Fruit fly (Drosophila melanogaster) Kc167 (cell line): ENCODE results near the gene Ubr3.

Experiments
- Myc ChIP-seq: fragments of >200 bp; optimal IDR thresholded peaks from 2 replicates; lab custom pipeline; 2017; ENCODE audit warnings: missing external identifiers
- Sin3A ChIP-seq: fragments of >200 bp; optimal IDR thresholded peaks from 2 replicates; lab custom pipeline; 2018; ENCODE audit warnings: missing external identifiers
- h ChIP-seq: fragments of >200 bp; optimal IDR thresholded peaks from 3 replicates; lab custom pipeline; 2018; ENCODE audit warnings: missing external identifiers
- insv ChIP-seq: fragments of >200 bp; optimal IDR thresholded peaks from 3 replicates; lab custom pipeline; 2018; ENCODE audit warnings: missing external identifiers
- psq ChIP-seq: fragments of >200 bp; optimal IDR thresholded peaks from 2 replicates; lab custom pipeline; 2017; ENCODE audit warnings: missing external identifiers
- ttk ChIP-seq: sonication (Bioruptor generic); optimal IDR thresholded peaks from 2 replicates; lab custom pipeline; 2017; ENCODE audit warnings: missing external identifiers

Gene Ubr3

DNA sequence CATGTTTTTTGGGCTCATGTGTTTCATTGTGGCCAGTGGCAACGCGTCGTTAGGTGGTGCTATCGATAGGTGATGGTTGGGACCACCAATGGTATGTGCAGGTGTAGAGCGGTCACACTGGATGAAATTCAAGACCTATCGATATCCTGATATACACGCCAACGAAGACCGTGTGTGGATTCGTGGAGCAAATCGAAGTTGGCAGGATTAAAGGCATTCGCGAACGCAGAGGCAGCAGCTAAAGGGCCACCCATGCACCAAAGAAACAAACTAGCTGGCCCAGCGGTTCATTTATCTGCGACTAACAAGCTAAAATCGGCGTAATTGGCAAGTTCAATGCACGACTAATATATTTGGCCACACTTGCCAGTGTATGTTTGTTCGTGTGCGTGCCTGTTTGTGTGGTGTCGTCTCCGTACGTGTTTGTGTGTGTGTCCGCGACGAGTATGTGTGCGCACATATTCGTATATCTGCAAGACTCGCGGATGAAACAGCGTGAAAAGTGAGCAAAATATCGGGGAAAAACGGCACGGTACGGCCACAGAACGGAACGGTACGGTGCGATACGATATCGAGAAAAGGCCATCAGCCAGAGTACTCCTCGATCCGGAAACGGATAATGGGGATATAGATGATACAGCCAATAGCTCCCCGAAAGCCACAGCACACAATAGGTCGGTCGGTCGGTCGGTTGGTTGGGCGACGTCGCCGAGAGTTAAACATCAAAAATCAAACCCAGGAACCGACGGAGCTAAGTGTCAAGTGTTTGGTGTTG lies at the start of gene Ubr3:
Gene Ubr3 (plus strand): TSS at position 99 of the 775 bp plus-strand sequence.
- TF ChIP-seq Myc (no peak), Sin3A (no peak), h (lab: Kevin White, UChicago) (no peak), psq (lab: Kevin White, UChicago) (no peak), ttk (lab: Kevin White, UChicago) (no peak), insv (no peak)

DNA sequence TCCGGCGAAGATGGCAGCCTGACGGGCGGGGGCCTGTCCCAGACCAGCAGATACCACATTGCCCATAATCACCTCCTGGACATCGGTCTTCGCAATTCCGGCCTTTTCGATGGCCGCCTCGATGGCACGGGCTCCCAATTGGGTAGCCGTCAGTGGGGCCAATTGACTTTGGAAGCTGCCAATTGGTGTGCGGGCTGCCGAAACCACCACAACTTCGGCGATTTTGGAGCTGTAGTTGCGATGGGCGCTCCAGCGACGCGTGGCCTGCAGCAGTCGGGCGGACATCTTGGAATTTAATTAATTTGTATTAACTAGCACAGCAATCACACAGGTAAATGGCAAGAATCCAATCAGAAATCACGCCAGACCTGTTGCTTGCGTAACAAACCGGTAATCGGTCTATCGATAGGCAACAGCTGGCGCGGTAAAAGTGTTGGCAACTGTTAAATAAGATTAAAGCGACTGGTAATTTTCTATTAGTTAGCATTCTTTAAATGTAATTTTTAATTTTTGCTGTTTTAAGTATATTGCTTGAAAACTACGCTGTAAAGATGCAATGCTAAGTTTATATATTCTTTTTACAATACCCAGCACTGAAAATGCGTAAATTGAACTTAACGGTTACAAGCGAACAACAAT lies 47.2 kb upstream of the Ubr3 start, which contains the start of gene Acat1:
Gene Acat1 (minus strand): TSS at position 400 of the 639 bp plus-strand sequence.
- TF ChIP-seq h (lab: Kevin White, UChicago) = no peak
- TF ChIP-seq Myc = no peak
- no peak for TF ChIP-seq psq (lab: Kevin White, UChicago)
- TF ChIP-seq ttk (lab: Kevin White, UChicago) = no peak
- TF ChIP-seq Sin3A = no peak
- no peak for TF ChIP-seq insv

DNA sequence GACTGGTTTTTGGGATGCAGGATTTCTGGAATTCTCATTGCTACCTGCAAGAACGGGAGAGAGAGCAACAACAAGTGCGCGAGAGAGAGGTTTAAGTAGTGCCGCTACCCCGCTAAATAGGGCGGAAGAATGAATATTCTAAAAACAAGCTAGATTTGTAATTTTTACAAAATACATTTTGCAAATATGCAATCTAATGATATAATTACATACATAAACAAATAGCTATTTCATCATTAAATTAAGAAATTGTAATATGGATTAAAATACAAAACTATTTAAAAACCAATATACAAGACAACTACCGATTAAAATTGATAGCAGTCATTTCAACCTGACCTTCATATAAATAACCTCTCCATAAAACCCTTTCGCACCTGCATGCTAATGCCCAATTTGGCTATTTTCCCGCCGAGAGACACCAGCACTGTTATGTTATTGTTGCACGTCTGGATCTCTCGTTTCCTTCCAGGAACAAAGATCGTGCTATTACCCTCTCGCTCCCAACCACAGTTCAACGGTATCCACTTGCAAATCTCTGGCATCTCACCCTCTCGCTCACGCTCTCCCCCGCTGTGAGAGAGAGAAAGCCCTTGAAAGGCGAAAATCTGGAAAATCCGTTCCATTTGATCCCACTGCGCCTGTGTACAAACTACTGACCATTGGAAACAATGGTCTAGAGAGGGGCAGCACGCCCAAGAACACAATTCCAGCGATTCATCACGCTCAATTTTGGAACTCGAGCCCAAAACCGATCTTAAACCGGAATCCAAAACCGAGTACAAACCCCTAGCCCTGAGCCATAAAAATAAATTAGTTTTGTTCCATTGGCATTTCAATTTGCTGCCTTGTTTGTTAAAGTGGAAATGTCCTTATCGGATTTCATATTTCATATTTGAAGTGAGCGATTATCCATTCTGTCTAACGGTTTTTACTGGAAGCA lies 43.8 kb upstream of the Ubr3 start, which contains the start of gene Nek2:
Gene Nek2 (minus strand): TSS at position 51 of the 943 bp plus-strand sequence.
- TF ChIP-seq Myc (no peak), h (lab: Kevin White, UChicago) (no peak), insv (no peak), Sin3A (no peak), psq (lab: Kevin White, UChicago) (no peak), ttk (lab: Kevin White, UChicago) (no peak)

dm6 chrX:7892539-7892899 lies 43.2 kb upstream of the Ubr3 start:
- TF ChIP-seq ttk (lab: Kevin White, UChicago) (no peak), Myc (no peak), h (lab: Kevin White, UChicago) (no peak), Sin3A (no peak), psq (lab: Kevin White, UChicago) (no peak), insv (no peak)

DNA sequence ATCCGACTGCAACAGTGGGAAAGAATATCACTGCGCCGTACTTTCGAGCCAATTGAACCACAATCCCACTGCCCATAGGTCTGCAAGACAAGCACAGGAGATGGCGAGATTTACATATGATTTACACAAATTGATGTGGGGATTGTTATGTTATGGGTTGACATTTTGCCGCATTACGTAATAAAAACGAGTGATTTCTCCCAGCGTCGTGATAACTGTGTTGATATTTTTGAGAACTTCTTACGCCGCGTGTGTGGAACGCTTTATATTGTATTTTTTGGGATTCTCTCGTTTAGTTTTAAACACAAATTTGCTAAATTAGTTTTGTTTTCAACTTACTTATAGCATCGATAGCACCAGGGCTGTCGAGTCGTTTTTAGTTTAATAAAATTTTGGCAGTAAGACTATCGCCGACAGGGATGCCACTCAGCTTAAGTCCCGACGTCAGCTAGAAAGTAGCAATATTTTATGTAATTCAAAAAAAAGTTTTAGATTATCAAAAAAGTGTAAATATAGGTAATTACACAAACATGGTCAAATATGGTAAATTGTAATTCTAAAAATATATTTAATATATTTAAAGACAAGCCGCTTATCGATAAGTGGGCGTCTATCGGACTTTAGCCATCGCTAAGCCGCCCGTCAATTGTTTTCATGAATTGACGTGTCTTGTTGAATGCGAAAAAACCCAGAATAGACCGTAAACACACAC lies 42.1 kb upstream of the Ubr3 start, which contains the start of the genes CG45089, ND-MNLL and p115:
Gene CG45089 (minus strand): TSS at position 388 of the 712 bp plus-strand sequence.
Gene ND-MNLL (minus strand): TSS at position 388 of the 712 bp plus-strand sequence.
Gene p115 (plus strand): TSS at position 621 of the 712 bp plus-strand sequence.
- TF ChIP-seq insv = no peak
- TF ChIP-seq psq (lab: Kevin White, UChicago) = no peak
- no peak for TF ChIP-seq ttk (lab: Kevin White, UChicago)
- no peak for TF ChIP-seq h (lab: Kevin White, UChicago)
- TF ChIP-seq Sin3A = no peak
- no peak for TF ChIP-seq Myc

DNA sequence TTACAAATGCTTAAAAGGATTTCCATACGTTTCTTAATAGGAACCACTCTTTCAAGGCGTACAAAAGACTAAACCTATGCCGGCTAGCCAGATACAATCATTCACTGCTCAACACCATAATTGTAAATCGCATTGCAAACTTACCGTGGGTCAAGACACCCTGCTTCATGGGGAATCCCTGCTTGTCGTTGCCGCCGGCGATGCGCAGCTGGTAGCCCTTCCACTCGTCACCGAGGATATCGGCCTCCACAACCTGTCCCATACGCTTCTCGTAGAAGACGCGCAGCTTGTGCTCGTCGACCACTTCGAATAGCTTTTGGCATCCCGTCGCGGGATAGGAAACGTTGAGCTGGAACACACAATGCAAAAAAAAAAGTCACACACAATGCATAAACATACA lies 35.0 kb upstream of the Ubr3 start:
- TF ChIP-seq psq (lab: Kevin White, UChicago) (no peak), h (lab: Kevin White, UChicago) (no peak), Sin3A (no peak), insv (no peak), ttk (lab: Kevin White, UChicago) (no peak), Myc (no peak)

DNA sequence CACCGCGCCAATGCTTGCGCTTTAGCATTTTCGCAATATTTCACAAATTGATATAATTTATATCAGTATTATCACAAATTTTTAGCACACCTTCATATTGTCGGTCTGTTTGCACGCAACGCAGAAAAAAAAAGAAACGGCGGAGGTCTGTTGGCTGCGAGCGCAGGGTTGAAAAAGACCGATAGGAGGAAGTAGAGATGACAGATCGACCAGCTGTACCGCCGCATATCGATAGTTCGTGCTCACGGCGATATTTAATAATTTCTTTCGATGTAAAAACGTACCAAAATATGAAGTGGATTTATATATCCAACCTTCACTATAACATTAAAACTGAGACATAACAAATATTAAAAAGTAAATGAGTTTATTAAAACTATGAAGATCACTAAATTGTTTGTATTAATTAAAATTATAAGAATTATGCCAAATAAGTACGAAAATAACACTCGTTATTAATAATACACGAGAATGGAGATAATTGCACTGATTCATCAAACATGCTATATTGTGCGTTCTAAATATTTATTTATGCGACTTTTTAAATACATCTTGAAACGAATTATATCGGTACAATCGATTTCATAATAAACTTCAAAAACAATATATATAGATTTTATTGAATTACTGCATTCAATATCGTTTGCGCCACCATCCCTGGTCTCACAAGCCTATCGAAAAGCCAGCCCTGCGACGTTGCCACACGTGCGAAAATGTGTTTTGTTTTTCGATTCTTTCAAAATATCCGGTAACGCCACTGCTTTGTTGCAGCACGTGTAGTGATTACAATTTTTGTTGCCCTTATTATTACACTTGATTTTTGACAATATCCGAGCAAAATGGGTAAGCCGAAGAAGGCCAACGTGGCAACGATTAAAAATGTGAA lies 34.3 kb upstream of the Ubr3 start, which contains the start of the genes RpS6 and bys:
Gene RpS6 (minus strand): TSS at position 179 of the 886 bp plus-strand sequence.
Gene bys (plus strand): TSS at position 728 of the 886 bp plus-strand sequence.
- no peak for TF ChIP-seq insv
- TF ChIP-seq psq (lab: Kevin White, UChicago) = no peak
- no peak for TF ChIP-seq Sin3A
- TF ChIP-seq Myc = no peak
- TF ChIP-seq ttk (lab: Kevin White, UChicago) = no peak
- TF ChIP-seq h (lab: Kevin White, UChicago) = no peak

DNA sequence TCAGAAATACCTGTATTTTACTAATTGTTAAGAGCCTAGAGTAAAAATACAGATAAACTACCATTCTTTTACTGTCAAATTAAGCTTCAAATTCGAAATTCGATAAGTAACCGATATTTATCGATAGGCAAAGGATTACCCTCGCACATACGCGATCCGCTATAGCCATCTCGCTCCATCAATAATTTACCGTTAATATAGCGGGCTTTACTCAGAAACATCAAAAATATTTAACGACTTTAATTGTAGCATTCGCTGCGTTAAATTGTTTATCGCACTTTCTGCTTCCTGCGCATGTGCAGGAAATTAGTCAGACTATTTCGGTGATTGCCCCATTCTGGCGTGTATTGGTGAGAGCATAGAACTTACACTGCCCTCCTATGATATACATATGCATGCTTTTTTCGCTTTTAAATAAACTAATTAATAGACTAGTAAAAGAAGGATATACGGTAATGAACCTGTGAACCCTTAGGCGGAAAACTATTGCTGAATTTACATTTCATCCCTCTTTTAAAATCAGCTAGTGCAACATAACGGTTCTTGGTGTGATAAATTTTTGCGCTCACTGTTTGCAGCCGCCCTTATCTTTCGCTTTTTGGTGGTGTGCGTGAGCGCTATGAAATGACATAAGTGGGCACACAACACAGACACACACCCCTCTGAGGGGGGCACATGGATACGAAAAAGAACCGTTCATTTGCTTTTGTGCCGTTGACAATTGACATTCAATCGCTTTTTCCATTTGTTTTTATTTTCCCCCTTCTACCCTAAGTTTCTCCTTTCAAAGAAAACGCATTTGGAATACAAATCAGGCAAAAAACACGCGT lies 27.2 kb upstream of the Ubr3 start, which contains the start of the genes dpr14 and spidey:
Gene dpr14 (minus strand): TSS at position 48 of the 830 bp plus-strand sequence.
Gene spidey (plus strand): TSS at position 693 of the 830 bp plus-strand sequence.
- TF ChIP-seq Sin3A (no peak), Myc (no peak), h (lab: Kevin White, UChicago) (no peak), insv (no peak), ttk (lab: Kevin White, UChicago) (no peak), psq (lab: Kevin White, UChicago) (no peak)

DNA sequence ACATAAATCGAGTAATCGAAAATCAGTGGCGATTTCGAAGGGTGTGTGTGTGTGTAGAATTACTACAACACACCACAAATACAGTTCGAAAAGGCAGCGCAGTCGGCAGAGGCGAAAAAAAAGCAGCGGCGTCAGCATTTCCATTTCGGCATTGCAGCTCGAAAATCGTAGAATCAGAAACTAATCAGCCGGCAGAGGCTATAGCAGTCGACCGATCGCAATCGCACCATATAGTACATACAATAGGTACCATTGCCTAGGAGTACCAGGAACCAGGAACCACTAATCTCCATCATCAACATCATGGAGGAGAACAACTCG lies 26.7 kb upstream of the Ubr3 start:
- TF ChIP-seq Sin3A (no peak), h (lab: Kevin White, UChicago) (no peak), psq (lab: Kevin White, UChicago) (no peak), insv (no peak), Myc (no peak), ttk (lab: Kevin White, UChicago) (no peak)
